Worm (Caenorhabditis elegans): ENCODE data around the gene srx-97.

ce11 chrII:3701305-3701704 is 32.1 kb upstream of the srx-97 start, which contains the start of gene srx-105:
- no peak for TF ChIP-seq him-1 (tag; optimal IDR thresholded peaks at IDR 0.05)
- no peak for TF ChIP-seq W03F9.2 (tag; optimal IDR thresholded peaks at IDR 0.05)
- no peak for TF ChIP-seq dao-5 (tag; optimal IDR thresholded peaks at IDR 0.05)

Measured in whole organism, L4/young adult.